Fruit fly (Drosophila melanogaster) whole organism, embryonic: Measurements from ENCODE around the gene IntS2.

ENCODE experiments used
- Ada2b ChIP-seq: fragments of 200-800 bp; sonication (Bioruptor generic); IDR thresholded peaks from 2 replicates; pipeline ENCODE4 v1.3.6; 2022; ENCODE audit warnings: missing biosample characterization, missing genetic modification characterization
- CG10462 ChIP-seq: fragments of 200-800 bp; sonication (Bioruptor generic); optimal IDR thresholded peaks from 2 replicates; lab custom pipeline; 2016; ENCODE audit warnings: missing biosample characterization, missing genetic modification characterization
- CG10654 ChIP-seq: fragments of 200-800 bp; sonication (Bioruptor generic); optimal IDR thresholded peaks from 2 replicates; lab custom pipeline; 2016; ENCODE audit warnings: missing biosample characterization, missing genetic modification characterization
- CG11456 ChIP-seq: fragments of 200-800 bp; sonication (Bioruptor generic); IDR thresholded peaks from 3 replicates; pipeline ENCODE4 v1.3.6; 2022; ENCODE audit warnings: missing biosample characterization, missing genetic modification characterization
- CG11560 ChIP-seq: fragments of 200-800 bp; sonication (Bioruptor generic); IDR thresholded peaks from 3 replicates; pipeline ENCODE4 v1.3.6; 2022; ENCODE audit warnings: missing biosample characterization, missing genetic modification characterization
- CG12659 ChIP-seq: fragments of 200-800 bp; sonication (Bioruptor generic); optimal IDR thresholded peaks from 3 replicates; lab custom pipeline; 2017; ENCODE audit warnings: mild to moderate bottlenecking, missing biosample characterization, missing genetic modification reagents, missing genetic modification characterization
- CG13424 ChIP-seq: fragments of 200-800 bp; sonication (Bioruptor generic); optimal IDR thresholded peaks from 2 replicates; lab custom pipeline; 2019; ENCODE audit warnings: missing biosample characterization, mild to moderate bottlenecking, missing genetic modification characterization, moderate library complexity
- CG13775 ChIP-seq: fragments of 200-800 bp; sonication (Bioruptor generic); optimal IDR thresholded peaks from 3 replicates; lab custom pipeline; 2017; ENCODE audit warnings: missing biosample characterization, mild to moderate bottlenecking, missing genetic modification characterization
- CG15479 ChIP-seq: fragments of 200-800 bp; sonication (Bioruptor generic); optimal IDR thresholded peaks from 3 replicates; lab custom pipeline; 2019; ENCODE audit warnings: missing biosample characterization, mild to moderate bottlenecking, missing genetic modification characterization, moderate library complexity
- CG32767 ChIP-seq: fragments of 200-800 bp; sonication (Bioruptor generic); IDR thresholded peaks from 2 replicates; pipeline ENCODE4 v1.3.6; 2022; ENCODE audit warnings: missing biosample characterization, missing genetic modification characterization
- CG4360 ChIP-seq: fragments of 200-800 bp; sonication (Bioruptor generic); IDR thresholded peaks from 2 replicates; pipeline ENCODE4 v1.3.6; 2022; ENCODE audit warnings: missing biosample characterization, missing genetic modification characterization
- CG4404 ChIP-seq: fragments of 200-800 bp; sonication (Bioruptor generic); IDR thresholded peaks from 2 replicates; pipeline ENCODE4 v1.3.6; 2022; ENCODE audit warnings: missing biosample characterization, missing genetic modification characterization
- CG4617 ChIP-seq: fragments of 200-800 bp; sonication (Bioruptor generic); optimal IDR thresholded peaks from 3 replicates; lab custom pipeline; 2016; ENCODE audit warnings: missing biosample characterization, missing genetic modification characterization, borderline replicate concordance
- CG6254 ChIP-seq: fragments of 200-800 bp; sonication (Bioruptor generic); optimal IDR thresholded peaks from 3 replicates; lab custom pipeline; 2017; ENCODE audit warnings: mild to moderate bottlenecking, missing biosample characterization, missing genetic modification reagents, missing genetic modification characterization
- CG7839 ChIP-seq: fragments of 200-800 bp; sonication (Bioruptor generic); optimal IDR thresholded peaks from 3 replicates; lab custom pipeline; 2018; ENCODE audit warnings: missing biosample characterization, mild to moderate bottlenecking, missing genetic modification characterization, moderate library complexity
- CG9797 ChIP-seq: fragments of 200-800 bp; sonication (Bioruptor generic); optimal IDR thresholded peaks from 3 replicates; lab custom pipeline; 2018; ENCODE audit warnings: missing biosample characterization, mild to moderate bottlenecking, missing genetic modification characterization
- Camta ChIP-seq: fragments of 200-800 bp; sonication (Bioruptor generic); optimal IDR thresholded peaks from 2 replicates; lab custom pipeline; 2016; ENCODE audit warnings: missing biosample characterization, missing genetic modification characterization
- CrebB ChIP-seq: fragments of 200-800 bp; sonication (Bioruptor generic); optimal IDR thresholded peaks from 3 replicates; lab custom pipeline; 2018; ENCODE audit warnings: missing biosample characterization, mild to moderate bottlenecking, missing genetic modification characterization
- Dek ChIP-seq: fragments of 200-800 bp; sonication (Bioruptor generic); optimal IDR thresholded peaks from 3 replicates; lab custom pipeline; 2019; ENCODE audit warnings: missing biosample characterization, mild to moderate bottlenecking, missing genetic modification characterization, moderate library complexity
- Dfd ChIP-seq, 2 experiments: fragments of >200 bp; optimal IDR thresholded peaks; 2 replicates each; lab custom pipeline; 2017; ENCODE audit warnings: missing biosample characterization in 2 of 2, missing genetic modification characterization in 2 of 2
- Dll ChIP-seq: fragments of 200-800 bp; sonication (Bioruptor generic); IDR thresholded peaks from 4 replicates; pipeline ENCODE4 v1.3.6; 2022; ENCODE audit warnings: missing biosample characterization, missing genetic modification characterization; ENCODE audit not compliant: partially characterized antibody
- Drgx ChIP-seq: fragments of 200-800 bp; sonication (Bioruptor generic); IDR thresholded peaks from 2 replicates; pipeline ENCODE4 v1.3.6; 2022; ENCODE audit warnings: missing biosample characterization, missing genetic modification characterization
- Fer1 ChIP-seq: fragments of 200-800 bp; sonication (Bioruptor generic); optimal IDR thresholded peaks from 2 replicates; lab custom pipeline; 2017; ENCODE audit warnings: missing biosample characterization, mild to moderate bottlenecking, missing genetic modification characterization
- Hand ChIP-seq: fragments of 200-800 bp; sonication (Bioruptor generic); optimal IDR thresholded peaks from 2 replicates; lab custom pipeline; 2017; ENCODE audit warnings: mild to moderate bottlenecking, missing biosample characterization, missing genetic modification reagents, missing genetic modification characterization
- MESR4 ChIP-seq: fragments of 200-800 bp; sonication (Bioruptor generic); optimal IDR thresholded peaks from 2 replicates; lab custom pipeline; 2018; ENCODE audit warnings: missing biosample characterization, mild to moderate bottlenecking, missing genetic modification characterization, moderate library complexity
- Meics ChIP-seq: fragments of 200-800 bp; sonication (Bioruptor generic); optimal IDR thresholded peaks from 2 replicates; lab custom pipeline; 2017; ENCODE audit warnings: missing biosample characterization, mild to moderate bottlenecking, missing genetic modification characterization
- Trl ChIP-seq, 3 experiments: fragments of >200 bp in 2 of 3; fragments of 200-800 bp in 1 of 3; sonication (Bioruptor generic) in 1 of 3; optimal IDR thresholded peaks; 2 replicates in 1 of 3; 3 replicates in 2 of 3; lab custom pipeline; 2016 to 2017; ENCODE audit warnings: missing biosample characterization in 1 of 3, missing genetic modification characterization in 1 of 3
- ab ChIP-seq: fragments of 200-800 bp; sonication (Bioruptor generic); optimal IDR thresholded peaks from 2 replicates; lab custom pipeline; 2016; ENCODE audit warnings: missing biosample characterization, missing genetic modification characterization
- bsh ChIP-seq, 2 experiments: fragments of 200-800 bp; sonication (Bioruptor generic); optimal IDR thresholded peaks; 2 replicates each; lab custom pipeline; 2017 to 2018; ENCODE audit warnings: mild to moderate bottlenecking in 2 of 2, missing biosample characterization in 2 of 2, missing genetic modification characterization in 2 of 2, moderate library complexity in 1 of 2
- btn ChIP-seq: fragments of 200-800 bp; sonication (Bioruptor generic); optimal IDR thresholded peaks from 2 replicates; lab custom pipeline; 2016; ENCODE audit warnings: missing biosample characterization, missing genetic modification characterization
- cas ChIP-seq: fragments of 200-800 bp; sonication (Bioruptor generic); IDR thresholded peaks from 2 replicates; pipeline ENCODE4 v1.3.6; 2022; ENCODE audit warnings: missing biosample characterization, missing genetic modification characterization
- croc ChIP-seq: fragments of 200-800 bp; sonication (Bioruptor generic); conservative IDR thresholded peaks from 3 replicates; pipeline ENCODE4 v1.3.6; 2022; ENCODE audit warnings: missing biosample characterization, missing genetic modification characterization
- crol ChIP-seq: fragments of 200-800 bp; sonication (Bioruptor generic); IDR thresholded peaks from 2 replicates; pipeline ENCODE4 v1.3.6; 2022; ENCODE audit warnings: missing biosample characterization, missing genetic modification characterization
- dan ChIP-seq: fragments of 200-800 bp; sonication (Bioruptor generic); IDR thresholded peaks from 2 replicates; pipeline ENCODE4 v1.3.6; 2022; ENCODE audit warnings: missing biosample characterization, missing genetic modification characterization
- ewg ChIP-seq: fragments of 200-800 bp; sonication (Bioruptor generic); optimal IDR thresholded peaks from 3 replicates; lab custom pipeline; 2017; ENCODE audit warnings: mild to moderate bottlenecking, missing biosample characterization, missing genetic modification reagents, missing genetic modification characterization
- eyg ChIP-seq: fragments of 200-800 bp; sonication (Bioruptor generic); optimal IDR thresholded peaks from 3 replicates; lab custom pipeline; 2016; ENCODE audit warnings: missing biosample characterization, missing genetic modification characterization
- ind ChIP-seq: fragments of 200-800 bp; sonication (Bioruptor generic); optimal IDR thresholded peaks from 3 replicates; lab custom pipeline; 2016; ENCODE audit warnings: missing biosample characterization, missing genetic modification characterization
- jigr1 ChIP-seq: fragments of 200-800 bp; sonication (Bioruptor generic); IDR thresholded peaks from 3 replicates; pipeline ENCODE4 v1.3.6; 2022; ENCODE audit warnings: missing biosample characterization, missing genetic modification characterization
- klu ChIP-seq: fragments of 200-800 bp; sonication (Bioruptor generic); IDR thresholded peaks from 2 replicates; pipeline ENCODE4 v1.3.6; 2022; ENCODE audit warnings: missing biosample characterization, missing genetic modification characterization
- nom ChIP-seq: fragments of 200-800 bp; sonication (Bioruptor generic); optimal IDR thresholded peaks from 2 replicates; lab custom pipeline; 2017; ENCODE audit warnings: missing biosample characterization, missing genetic modification characterization, mild to moderate bottlenecking, moderate library complexity, missing genetic modification reagents
- otp ChIP-seq: fragments of 200-800 bp; sonication (Bioruptor generic); IDR thresholded peaks from 3 replicates; pipeline ENCODE4, ENCODE4 v1.3.6; 2022; ENCODE audit warnings: missing biosample characterization, missing genetic modification characterization
- so ChIP-seq: fragments of 200-800 bp; sonication (Bioruptor generic); IDR thresholded peaks from 3 replicates; pipeline ENCODE4 v1.3.6; 2022; ENCODE audit warnings: missing biosample characterization, missing genetic modification characterization
- sr ChIP-seq: fragments of 200-800 bp; sonication (Bioruptor generic); IDR thresholded peaks from 3 replicates; pipeline ENCODE4 v1.3.6; 2022; ENCODE audit warnings: missing biosample characterization, missing genetic modification characterization
- tap ChIP-seq: fragments of 200-800 bp; optimal IDR thresholded peaks from 3 replicates; lab custom pipeline; 2019; ENCODE audit warnings: missing biosample characterization, mild to moderate bottlenecking, missing genetic modification characterization, moderate library complexity
- ttk ChIP-seq: fragments of 200-800 bp; sonication (Bioruptor generic); IDR thresholded peaks from 2 replicates; pipeline ENCODE4 v2.1.2; 2022; ENCODE audit warnings: missing biosample characterization, missing genetic modification characterization
- yki ChIP-seq: fragments of >200 bp; optimal IDR thresholded peaks from 3 replicates; lab custom pipeline; 2018
- z ChIP-seq: fragments of 200-800 bp; sonication (Bioruptor generic); IDR thresholded peaks from 3 replicates; pipeline ENCODE4 v1.3.6; 2022; ENCODE audit warnings: missing biosample characterization, missing genetic modification characterization
- zen ChIP-seq: fragments of 200-800 bp; sonication (Bioruptor generic); optimal IDR thresholded peaks from 3 replicates; lab custom pipeline; 2018; ENCODE audit warnings: missing biosample characterization, mild to moderate bottlenecking, missing genetic modification characterization, moderate library complexity

IntS2 gene

dm6 chrX:17651216-17651997 lies 5.2 kb downstream of the IntS2 start (continued):
- TF ChIP-seq Meics (GFP tag; lab: Kevin White, UChicago), result no peak
- peak; percentile 96 for TF ChIP-seq CG4360
- no peak for TF ChIP-seq CG10462 (GFP tag; lab: Kevin White, UChicago)
- peak; percentile 38 for TF ChIP-seq nom (GFP tag; lab: Kevin White, UChicago)
- peak; percentile 57 to 89 for TF ChIP-seq Trl (optimal IDR thresholded peaks at IDR 0.05; lab: Kevin White, UChicago)
- TF ChIP-seq Trl (GFP tag; optimal IDR thresholded peaks at IDR 0.05; lab: Kevin White, UChicago), result no peak
- peak; percentile 90 for TF ChIP-seq CG15479 (GFP tag; lab: Kevin White, UChicago)
- no peak for TF ChIP-seq Dll (GFP tag; lab: Robert Waterston, UW)
- no peak for TF ChIP-seq MESR4 (GFP tag; lab: Kevin White, UChicago)
- no peak for TF ChIP-seq otp
- peak; percentile 58 for TF ChIP-seq yki
- TF ChIP-seq tap (tag; lab: Kevin White, UChicago), result no peak
- peak; percentile 19 for TF ChIP-seq ewg (GFP tag; lab: Kevin White, UChicago)
- TF ChIP-seq CG6254 (GFP tag; lab: Kevin White, UChicago), result no peak
- TF ChIP-seq CG32767 (GFP tag; lab: Robert Waterston, UW), result no peak
- no peak for TF ChIP-seq CG13424
- TF ChIP-seq so (GFP tag; lab: Robert Waterston, UW), result no peak
- TF ChIP-seq Drgx (GFP tag; lab: Robert Waterston, UW), result no peak
- TF ChIP-seq, all 482 proteins: peak for 13

- no peak for TF ChIP-seq CG12659
- TF ChIP-seq CG7839 (tag; lab: Kevin White, UChicago), result no peak
- 0 out of 3 replicates have a peak, but pooled peaks have one; percentile 29 for TF ChIP-seq sr (GFP tag; lab: Robert Waterston, UW)
- peak; percentile 94 for TF ChIP-seq crol (GFP tag; lab: Robert Waterston, UW)
- peak; percentile 65; the same call in 2 of the 3 replicates for TF ChIP-seq z (GFP tag; lab: Robert Waterston, UW)
- TF ChIP-seq, all 482 proteins: peak for 3
These were observed 15.8 kb downstream of the IntS2 start for dm6 chrX:17640837-17641236.

- TF ChIP-seq Dek (tag; lab: Kevin White, UChicago) (no peak), CG13775 (GFP tag; lab: Kevin White, UChicago) (no peak), Ada2b (no peak), eyg (GFP tag; lab: Kevin White, UChicago) (no peak), ab (GFP tag; lab: Kevin White, UChicago) (no peak), zen (no peak), dan (GFP tag; lab: Robert Waterston, UW) (no peak), CG11560 (tag; lab: Robert Waterston, UW) (peak; percentile 92), Hand (GFP tag; lab: Kevin White, UChicago) (no peak), klu (no peak), Dfd (GFP tag; optimal IDR thresholded peaks at IDR 0.05; lab: Kevin White, UChicago) (no peak), Fer1 (peak; percentile 32), CG11456 (no peak), CG10654 (GFP tag; lab: Kevin White, UChicago) (no peak), CG4404 (no peak), bsh (GFP tag; optimal IDR thresholded peaks at IDR 0.05; lab: Kevin White, UChicago) (no peak), croc (GFP tag; lab: Robert Waterston, UW) (no peak), CG4617 (GFP tag; lab: Kevin White, UChicago) (peak; percentile 2), CrebB (tag; lab: Kevin White, UChicago) (no peak), ind (no peak), Camta (no peak), cas (GFP tag; lab: Robert Waterston, UW) (no peak), CG9797 (peak; percentile 74), jigr1 (GFP tag; lab: Robert Waterston, UW) (no peak), ttk (GFP tag; lab: Robert Waterston, UW) (no peak), btn (GFP tag; lab: Kevin White, UChicago) (no peak)
These were observed 20.6 kb downstream of the IntS2 start, which contains the start of the genes CG8289 and CG5800 for dm6 chrX:17636001-17636400. Gene CG8289 (minus strand): TSS chrX:17636044. Gene CG5800 (plus strand): TSS chrX:17636281.
